Worm (Caenorhabditis elegans) whole organism, early embryonic: ENCODE results near the gene B0507.7.

Experiments
- F13C5.2 ChIP-seq: sonication (generic microtip); optimal IDR thresholded peaks from 2 replicates; lab custom pipeline; 2017; ENCODE audit warnings: mild to moderate bottlenecking, missing genetic modification characterization, inconsistent platforms, missing compliant biosample characterization
- hmg-4 ChIP-seq: fragments of 200-800 bp; sonication (Bioruptor generic); optimal IDR thresholded peaks from 2 replicates; lab custom pipeline; 2018; ENCODE audit warnings: mild to moderate bottlenecking, missing genetic modification characterization, missing compliant biosample characterization
- tbx-37 ChIP-seq: fragments of 200-800 bp; sonication (Bioruptor generic); conservative IDR thresholded peaks from 2 replicates; pipeline ENCODE4 v1.3.6; 2022; ENCODE audit warnings: missing genetic modification reagents, missing genetic modification characterization, missing compliant biosample characterization

DNA sequence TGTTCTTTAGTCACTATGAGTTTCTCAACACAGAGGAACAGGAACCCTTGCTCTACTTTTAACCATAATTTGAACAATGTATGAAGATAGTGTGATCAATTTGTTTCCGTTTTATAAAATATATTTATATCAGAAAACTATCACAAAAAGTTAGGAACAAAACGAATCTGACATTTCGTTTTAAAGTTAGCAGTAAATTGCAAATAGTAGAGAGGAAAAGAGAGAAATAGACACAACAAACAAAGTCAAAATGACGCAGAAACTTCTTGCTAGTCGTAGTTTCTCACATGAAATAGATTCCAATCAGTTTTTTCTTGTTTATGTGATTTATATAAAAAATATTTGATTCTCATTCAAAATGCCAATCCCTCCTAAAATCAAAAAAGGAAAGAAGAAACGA lies 29.4 kb downstream of the B0507.7 start, which contains the start of gene ZC196.5:
- TF ChIP-seq tbx-37 (GFP tag; lab: Robert Waterston, UW) (no peak), hmg-4 (no peak), F13C5.2 (no peak)
